Worm (Caenorhabditis elegans) whole organism, late embryonic: ENCODE measurements around the gene cyp-35A4.

Source experiments
- C08G9.2 ChIP-seq: sonication (generic microtip); optimal IDR thresholded peaks from 2 replicates; lab custom pipeline; 2016; ENCODE audit warnings: mild to moderate bottlenecking, missing genetic modification characterization, moderate library complexity, missing compliant biosample characterization
- F13H6.1 ChIP-seq: sonication (generic microtip); optimal IDR thresholded peaks from 2 replicates; lab custom pipeline; 2016; ENCODE audit warnings: missing genetic modification characterization, missing compliant biosample characterization
- K09A11.1 ChIP-seq: sonication (generic microtip); optimal IDR thresholded peaks from 2 replicates; lab custom pipeline; 2017; ENCODE audit warnings: antibody characterized with exemption, mild to moderate bottlenecking, missing genetic modification characterization, missing compliant biosample characterization; ENCODE audit not compliant: insufficient read depth
- ceh-18 ChIP-seq: sonication (generic microtip); optimal IDR thresholded peaks from 2 replicates; lab custom pipeline; 2016; ENCODE audit warnings: missing genetic modification characterization, missing compliant biosample characterization
- ceh-19 ChIP-seq: fragments of 200-800 bp; sonication (Bioruptor generic); optimal IDR thresholded peaks from 2 replicates; lab custom pipeline; 2018; ENCODE audit warnings: mild to moderate bottlenecking, missing genetic modification characterization, missing compliant biosample characterization
- ceh-2 ChIP-seq: sonication (generic microtip); optimal IDR thresholded peaks from 2 replicates; lab custom pipeline; 2016; ENCODE audit warnings: missing genotype, missing genetic modification characterization, missing compliant biosample characterization
- ceh-24 ChIP-seq: sonication (generic microtip); optimal IDR thresholded peaks from 2 replicates; lab custom pipeline; 2016; ENCODE audit warnings: mild to moderate bottlenecking, missing genetic modification characterization, missing compliant biosample characterization
- ceh-34 ChIP-seq: sonication (generic microtip); optimal IDR thresholded peaks from 2 replicates; lab custom pipeline; 2016; ENCODE audit warnings: mild to moderate bottlenecking, missing genetic modification characterization, missing compliant biosample characterization
- ceh-6 ChIP-seq: fragments of 200-800 bp; sonication (Bioruptor generic); optimal IDR thresholded peaks from 2 replicates; lab custom pipeline; 2018; ENCODE audit warnings: mild to moderate bottlenecking, missing genetic modification characterization, missing compliant biosample characterization
- ceh-9 ChIP-seq: sonication (generic microtip); optimal IDR thresholded peaks from 2 replicates; lab custom pipeline; 2016; ENCODE audit warnings: mild to moderate bottlenecking, missing genetic modification characterization, inconsistent platforms, missing compliant biosample characterization
- dve-1 ChIP-seq: sonication (generic microtip); optimal IDR thresholded peaks from 2 replicates; lab custom pipeline; 2017; ENCODE audit warnings: antibody characterized with exemption, mild to moderate bottlenecking, missing genetic modification characterization, missing compliant biosample characterization
- elt-4 ChIP-seq: sonication (generic microtip); optimal IDR thresholded peaks from 2 replicates; lab custom pipeline; 2016; ENCODE audit warnings: missing genetic modification characterization, missing compliant biosample characterization
- eyg-1 ChIP-seq: sonication (generic microtip); optimal IDR thresholded peaks from 2 replicates; lab custom pipeline; 2016; ENCODE audit warnings: missing genotype, missing genetic modification characterization, missing compliant biosample characterization
- fax-1 ChIP-seq: sonication (generic microtip); optimal IDR thresholded peaks from 2 replicates; lab custom pipeline; 2016; ENCODE audit warnings: missing genotype, missing genetic modification characterization, missing compliant biosample characterization
- fkh-10 ChIP-seq: fragments of 150-350 bp; optimal IDR thresholded peaks from 2 replicates; lab custom pipeline; 2014; ENCODE audit warnings: missing biosample characterization, missing genetic modification reagents, missing genetic modification characterization
- fkh-6 ChIP-seq: sonication (generic microtip); optimal IDR thresholded peaks from 2 replicates; lab custom pipeline; 2016; ENCODE audit warnings: missing genetic modification characterization, missing compliant biosample characterization
- hlh-13 ChIP-seq: fragments of 200-800 bp; sonication (Bioruptor generic); optimal IDR thresholded peaks from 2 replicates; lab custom pipeline; 2018; ENCODE audit warnings: mild to moderate bottlenecking, missing genetic modification characterization, missing compliant biosample characterization
- hlh-15 ChIP-seq: sonication (generic microtip); optimal IDR thresholded peaks from 2 replicates; lab custom pipeline; 2016; ENCODE audit warnings: missing genetic modification characterization, missing compliant biosample characterization
- hlh-30 ChIP-seq: sonication (generic microtip); optimal IDR thresholded peaks from 2 replicates; lab custom pipeline; 2017; ENCODE audit warnings: antibody characterized with exemption, missing genetic modification characterization, missing compliant biosample characterization; ENCODE audit not compliant: insufficient read depth
- hlh-6 ChIP-seq: sonication (generic microtip); optimal IDR thresholded peaks from 2 replicates; lab custom pipeline; 2016; ENCODE audit warnings: missing genotype, missing genetic modification characterization, missing compliant biosample characterization
- lim-6 ChIP-seq: sonication (generic microtip); optimal IDR thresholded peaks from 2 replicates; lab custom pipeline; 2016; ENCODE audit warnings: missing genetic modification characterization, missing compliant biosample characterization
- lin-11 ChIP-seq: fragments of 200-800 bp; sonication (Bioruptor generic); optimal IDR thresholded peaks from 2 replicates; lab custom pipeline; 2018; ENCODE audit warnings: mild to moderate bottlenecking, missing genetic modification characterization, missing compliant biosample characterization
- nfya-1 ChIP-seq: sonication (generic microtip); optimal IDR thresholded peaks from 2 replicates; lab custom pipeline; 2017; ENCODE audit warnings: missing genetic modification characterization, mild to moderate bottlenecking, missing compliant biosample characterization, antibody characterized with exemption, moderate library complexity
- npax-4 ChIP-seq: sonication (generic microtip); optimal IDR thresholded peaks from 2 replicates; lab custom pipeline; 2016; ENCODE audit warnings: missing genetic modification characterization, missing compliant biosample characterization
- odd-2 ChIP-seq: sonication (generic microtip); optimal IDR thresholded peaks from 2 replicates; lab custom pipeline; 2017; ENCODE audit warnings: antibody characterized with exemption, mild to moderate bottlenecking, missing genetic modification characterization, missing compliant biosample characterization
- pax-1 ChIP-seq: fragments of 150-350 bp; optimal IDR thresholded peaks from 2 replicates; lab custom pipeline; 2014; ENCODE audit warnings: missing biosample characterization, missing genetic modification characterization
- pros-1 ChIP-seq: fragments of 150-350 bp; optimal IDR thresholded peaks from 2 replicates; lab custom pipeline; 2014; ENCODE audit warnings: missing biosample characterization, missing genetic modification reagents, missing genetic modification characterization
- ref-2 ChIP-seq: sonication (generic microtip); optimal IDR thresholded peaks from 2 replicates; lab custom pipeline; 2016; ENCODE audit warnings: missing genetic modification characterization, missing compliant biosample characterization
- rnt-1 ChIP-seq: sonication (generic microtip); optimal IDR thresholded peaks from 2 replicates; lab custom pipeline; 2016; ENCODE audit warnings: missing genetic modification characterization, missing compliant biosample characterization
- sdc-2 ChIP-seq: sonication (generic microtip); optimal IDR thresholded peaks from 2 replicates; lab custom pipeline; 2016; ENCODE audit warnings: missing genotype, missing genetic modification characterization, missing compliant biosample characterization
- sox-4 ChIP-seq: sonication (generic microtip); optimal IDR thresholded peaks from 2 replicates; lab custom pipeline; 2017; ENCODE audit warnings: mild to moderate bottlenecking, missing genetic modification characterization, inconsistent platforms, missing compliant biosample characterization
- syd-9 ChIP-seq: sonication (generic microtip); optimal IDR thresholded peaks from 2 replicates; lab custom pipeline; 2016; ENCODE audit warnings: mild to moderate bottlenecking, missing genetic modification characterization, moderate library complexity, missing compliant biosample characterization
- ttx-3 ChIP-seq: sonication (generic microtip); optimal IDR thresholded peaks from 2 replicates; lab custom pipeline; 2016; ENCODE audit warnings: missing genetic modification reagents, missing genetic modification characterization, missing compliant biosample characterization
- unc-86 ChIP-seq: sonication (generic microtip); optimal IDR thresholded peaks from 2 replicates; lab custom pipeline; 2016; ENCODE audit warnings: missing genetic modification characterization, missing compliant biosample characterization
- zip-5 ChIP-seq: sonication (generic microtip); optimal IDR thresholded peaks from 2 replicates; lab custom pipeline; 2016; ENCODE audit warnings: missing genetic modification characterization, missing compliant biosample characterization

The cyp-35A4 gene

ce11 chrV:4035811-4036210 lies 4.4 kb downstream of the cyp-35A4 start, which contains the start of gene C49G7.13:
TSS of gene C49G7.13 (plus strand) at chrV:4036111.
- TF ChIP-seq ceh-34 (tag; lab: Kevin White, UChicago) (no peak), nfya-1 (tag; lab: Kevin White, UChicago) (no peak)
- TF ChIP-seq, all 69 proteins: peak for 0

DNA sequence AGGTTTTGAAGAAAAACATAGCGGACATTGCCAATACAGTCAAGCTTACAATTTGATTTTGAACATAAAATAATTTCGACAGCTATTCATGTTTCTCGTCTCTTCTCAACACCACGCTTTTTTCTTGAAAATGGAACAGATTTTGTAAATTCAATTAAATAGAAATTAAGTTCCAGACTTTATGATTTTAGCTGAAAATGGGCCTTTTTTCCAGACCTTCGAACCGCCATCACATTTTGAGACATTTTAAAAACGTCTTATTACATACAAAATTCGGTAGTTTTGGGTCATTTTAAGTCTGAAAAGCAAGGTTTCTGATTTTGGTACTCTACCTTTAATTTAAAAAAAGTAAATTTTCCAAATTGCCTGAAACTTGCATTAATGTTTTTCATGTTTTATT lies 6.7 kb downstream of the cyp-35A4 start, which contains the start of gene C49G7.12:
Gene C49G7.12 (plus strand): TSS at position 301 of the 400 bp plus-strand sequence.
- TF ChIP-seq hlh-6 (tag; lab: Kevin White, UChicago) (no peak), unc-86 (tag; lab: Kevin White, UChicago) (no peak), hlh-13 (no peak), odd-2 (tag; lab: Kevin White, UChicago) (no peak), rnt-1 (tag; lab: Kevin White, UChicago) (no peak), hlh-15 (tag; lab: Kevin White, UChicago) (no peak), ceh-6 (GFP tag; lab: Kevin White, UChicago) (no peak), zip-5 (tag; lab: Kevin White, UChicago) (no peak), ref-2 (tag; lab: Kevin White, UChicago) (no peak), K09A11.1 (no peak), sox-4 (tag; lab: Kevin White, UChicago) (no peak), sdc-2 (tag; lab: Kevin White, UChicago) (no peak), pax-1 (tag; lab: Kevin White, UChicago) (no peak), dve-1 (tag; lab: Kevin White, UChicago) (no peak), lin-11 (tag; lab: Kevin White, UChicago) (no peak), npax-4 (tag; lab: Kevin White, UChicago) (no peak), hlh-30 (no peak)

DNA sequence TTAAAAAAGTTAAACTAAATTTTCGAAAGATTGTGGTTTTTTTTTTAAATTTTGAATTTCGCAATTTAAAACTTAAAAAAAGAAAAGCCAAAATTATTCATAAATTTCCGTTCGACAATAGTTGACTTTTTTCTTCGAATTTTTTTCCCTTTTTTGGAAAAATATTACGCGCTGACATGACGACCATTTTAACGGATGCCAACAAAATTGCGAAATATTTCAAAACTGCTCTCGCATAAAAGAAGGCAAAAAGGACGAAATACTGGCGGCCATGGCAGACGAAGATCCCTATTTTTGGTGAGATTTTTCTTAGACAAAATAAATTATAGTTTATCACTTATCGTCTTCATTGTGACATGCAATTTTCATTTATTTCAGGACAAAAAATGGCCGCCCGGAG lies 7.1 kb downstream of the cyp-35A4 start:
- no peak for TF ChIP-seq fkh-10
- no peak for TF ChIP-seq lim-6
- TF ChIP-seq hlh-13: no peak
- no peak for TF ChIP-seq ceh-2 (tag; lab: Kevin White, UChicago)
- TF ChIP-seq fkh-6 (tag; lab: Kevin White, UChicago): no peak
- no peak for TF ChIP-seq C08G9.2
- TF ChIP-seq elt-4: no peak
- TF ChIP-seq unc-86 (tag; lab: Kevin White, UChicago): no peak
- TF ChIP-seq nfya-1 (tag; lab: Kevin White, UChicago): no peak
- TF ChIP-seq ceh-24 (tag; lab: Kevin White, UChicago): no peak
- no peak for TF ChIP-seq ceh-19
- TF ChIP-seq ttx-3 (tag; lab: Kevin White, UChicago): no peak
- no peak for TF ChIP-seq ceh-18 (tag; lab: Kevin White, UChicago)
- no peak for TF ChIP-seq fax-1 (tag; lab: Kevin White, UChicago)
- no peak for TF ChIP-seq ceh-34 (tag; lab: Kevin White, UChicago)
- TF ChIP-seq F13H6.1: no peak
- TF ChIP-seq sox-4 (tag; lab: Kevin White, UChicago): no peak
- TF ChIP-seq eyg-1 (tag; lab: Kevin White, UChicago): no peak
- no peak for TF ChIP-seq ceh-9 (tag; lab: Kevin White, UChicago)
- TF ChIP-seq pros-1 (tag; lab: Kevin White, UChicago): no peak

DNA sequence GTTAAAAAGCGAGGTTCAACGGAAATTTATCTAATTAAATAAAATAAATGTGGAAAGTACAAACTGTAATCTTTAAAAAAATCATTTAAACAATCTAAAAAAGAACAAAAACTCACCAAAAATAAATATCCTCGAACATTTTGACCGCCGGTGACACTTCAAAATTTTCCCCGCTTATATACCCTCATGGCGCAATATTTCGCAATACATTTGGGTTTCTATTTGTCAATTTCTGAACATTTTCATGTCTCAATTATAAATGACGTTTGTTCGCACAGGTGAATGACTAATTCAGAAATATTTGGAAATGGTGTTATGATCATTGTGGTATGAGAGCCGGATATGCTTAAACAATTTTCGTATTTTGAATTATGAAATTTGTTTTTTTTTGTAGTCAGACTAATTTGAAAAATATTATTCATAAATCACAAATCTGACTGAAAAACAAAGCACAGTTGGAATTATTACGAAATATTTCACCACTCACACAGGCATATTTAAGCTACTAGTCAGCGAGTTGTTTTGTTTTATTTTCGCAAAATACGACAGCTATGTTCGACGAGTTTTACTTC lies 10.5 kb downstream of the cyp-35A4 start, which contains the start of the genes C49G7.10 and irg-2:
Gene C49G7.10 (minus strand): TSS at position 169 of the 572 bp plus-strand sequence.
Gene irg-2 (plus strand): TSS at position 329 of the 572 bp plus-strand sequence.
- TF ChIP-seq syd-9 (tag; lab: Kevin White, UChicago): no peak
